Fruit fly (Drosophila melanogaster): Measurements from ENCODE around the gene sun.
A peak's percentile ranks its signal among the peaks of the same experiment; 100 is the strongest.

DNA sequence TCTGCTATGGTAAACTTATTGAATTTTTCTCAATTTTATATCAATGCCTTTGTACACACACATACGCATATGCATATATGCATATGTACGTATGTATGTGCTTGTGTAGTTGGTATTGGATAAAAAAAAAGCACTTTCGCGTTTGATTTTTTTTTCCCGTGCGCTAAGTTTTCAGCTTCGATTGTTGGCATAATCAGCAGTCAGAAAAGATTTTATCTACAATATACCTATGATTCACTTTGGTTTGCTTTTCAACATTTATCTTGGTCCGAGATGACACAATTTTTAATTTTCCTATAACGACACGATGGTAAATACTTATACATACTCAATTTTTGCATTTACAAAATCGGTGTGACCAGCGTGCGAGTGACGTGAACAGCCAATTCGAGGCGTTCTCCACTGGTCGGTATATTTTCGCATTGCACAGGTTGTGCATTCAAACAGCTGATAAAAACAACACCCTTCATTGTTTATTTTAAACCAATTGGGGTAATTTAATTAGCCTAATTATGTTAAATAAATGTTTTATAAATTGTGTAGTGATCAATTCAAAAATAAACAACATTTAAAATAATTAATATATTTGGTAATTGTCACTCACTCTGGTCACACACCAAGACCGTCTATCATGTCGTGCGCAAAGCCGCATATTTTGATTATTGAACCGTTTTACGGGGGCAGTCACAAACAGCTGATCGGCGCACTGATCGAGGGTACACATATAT is 3.9 kb upstream of the sun start, which contains the start of the genes UBL3 and CG15914:
- TF ChIP-seq Mnt (GFP tag; optimal IDR thresholded peaks at IDR 0.05) (peak; percentile 70), kay (GFP tag; ENCODE audit: borderline replicate concordance) (peak; percentile 25)

All from whole organism, adult.